Fruit fly (Drosophila melanogaster) whole organism: ENCODE results near the gene baf.
"Not testable (repeated sequence)": the region's sequence is repeated elsewhere in the genome, so short reads cannot be mapped to it uniquely, and the experiment has no call there.

Source experiments
- CG8478 ChIP-seq: fragments of >200 bp; optimal IDR thresholded peaks from 2 replicates; lab custom pipeline; 2018; ENCODE audit warnings: inconsistent platforms
- Dll ChIP-seq: fragments of >200 bp; optimal IDR thresholded peaks from 2 replicates; lab custom pipeline; 2017
- EcR ChIP-seq, 2 experiments: fragments of >200 bp; optimal IDR thresholded peaks; 2 replicates each; lab custom pipeline; 2017; ENCODE audit warnings: missing biosample characterization in 2 of 2, missing genetic modification characterization in 2 of 2, missing genetic modification reagents in 2 of 2
- pan ChIP-seq: fragments of >200 bp; optimal IDR thresholded peaks from 2 replicates; lab custom pipeline; 2017
- psq ChIP-seq: fragments of >200 bp; optimal IDR thresholded peaks from 2 replicates; lab custom pipeline; 2017
- usp ChIP-seq: fragments of >200 bp; optimal IDR thresholded peaks from 2 replicates; lab custom pipeline; 2017; ENCODE audit warnings: missing biosample characterization, missing genetic modification characterization, mixed read lengths

Gene baf

dm6 chr2L:8029160-8029852, at the start of gene baf:
baf (plus strand) TSS chr2L:8029462.
- TF ChIP-seq Dll (lab: Kevin White, UChicago) (no peak), CG8478 (lab: Kevin White, UChicago) (no peak), EcR (GFP tag; optimal IDR thresholded peaks at IDR 0.05; lab: Kevin White, UChicago) (no peak), usp (no peak), pan (lab: Kevin White, UChicago) (no peak), psq (lab: Kevin White, UChicago) (no peak)

- not testable (repeated sequence) for TF ChIP-seq Dll, psq, pan (lab: Kevin White, UChicago)
These were observed 45.6 kb upstream of the baf start, which contains the start of gene CG7231 for dm6 chr2L:7983646-7984045. CG7231 (plus strand) TSS chr2L:7983946.

DNA sequence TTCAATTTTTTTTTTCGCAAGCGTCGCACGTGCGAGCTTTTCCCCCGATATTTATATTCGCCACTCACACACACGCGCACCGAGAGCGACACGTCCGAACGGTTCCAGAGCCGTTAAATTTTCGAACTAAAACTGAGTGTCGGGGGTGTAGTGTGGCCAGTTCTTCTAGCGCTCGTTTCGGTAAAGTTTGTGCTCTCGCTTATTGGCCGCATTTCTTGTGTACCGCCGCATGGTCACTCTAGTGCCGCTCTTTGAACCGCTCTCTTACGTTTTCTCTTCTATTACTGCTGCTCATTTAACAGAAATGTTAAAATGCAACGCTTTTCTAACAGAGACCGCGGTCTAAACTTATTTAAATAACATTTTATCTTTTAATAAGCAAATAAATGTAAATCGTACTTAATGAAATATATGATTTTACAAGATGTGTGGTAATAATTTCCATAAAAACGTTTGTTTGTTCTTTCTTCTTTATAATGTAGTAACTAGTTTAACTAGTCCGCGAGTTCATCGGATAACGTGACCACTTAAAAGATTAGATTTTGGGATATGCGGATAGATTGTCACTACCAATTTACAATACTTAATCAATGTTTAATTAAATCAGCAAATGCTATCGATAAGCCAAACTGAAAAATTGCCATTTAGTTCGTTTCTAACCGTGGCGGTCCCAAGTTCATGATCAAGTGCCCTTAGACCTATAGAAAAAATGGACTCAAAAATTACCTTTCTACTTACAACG, 45.0 kb upstream of the baf start, which contains the start of gene Snoo:
TSS of gene Snoo (minus strand) at position 138 of the 742 bp plus-strand sequence.
- no peak for TF ChIP-seq psq (lab: Kevin White, UChicago)
- no peak for TF ChIP-seq pan (lab: Kevin White, UChicago)
- no peak for TF ChIP-seq usp
- no peak for TF ChIP-seq Dll (lab: Kevin White, UChicago)
- no peak for TF ChIP-seq CG8478 (lab: Kevin White, UChicago)
- TF ChIP-seq EcR (GFP tag; optimal IDR thresholded peaks at IDR 0.05; lab: Kevin White, UChicago): no peak

- TF ChIP-seq psq (lab: Kevin White, UChicago) (no peak), usp (no peak), Dll (lab: Kevin White, UChicago) (no peak), EcR (GFP tag; optimal IDR thresholded peaks at IDR 0.05; lab: Kevin White, UChicago) (no peak), pan (lab: Kevin White, UChicago) (no peak), CG8478 (lab: Kevin White, UChicago) (no peak)
These were observed 44.3 kb upstream of the baf start for dm6 chr2L:7984889-7985514.

DNA sequence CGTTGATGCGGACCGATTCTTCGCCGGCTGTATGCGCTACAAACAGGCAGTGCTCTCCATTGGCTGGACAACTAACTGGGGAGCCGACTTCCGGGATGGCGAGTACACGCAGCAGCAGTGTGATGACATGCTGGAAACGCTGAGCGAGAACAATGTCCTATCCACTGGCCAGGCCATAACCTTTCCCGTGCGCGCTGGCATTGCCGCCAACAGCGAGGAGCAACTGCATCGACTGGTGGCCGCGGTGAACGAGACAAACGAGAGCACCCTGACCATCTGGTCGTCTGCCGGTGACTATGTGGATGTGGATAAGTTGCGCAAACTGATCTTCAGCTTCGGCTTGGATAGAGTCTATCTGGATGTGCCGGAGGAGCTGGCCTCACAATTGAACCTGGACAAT, 43.1 kb upstream of the baf start:
- TF ChIP-seq Dll (lab: Kevin White, UChicago) (no peak), usp (no peak), pan (lab: Kevin White, UChicago) (no peak), psq (lab: Kevin White, UChicago) (no peak), CG8478 (lab: Kevin White, UChicago) (no peak), EcR (GFP tag; optimal IDR thresholded peaks at IDR 0.05; lab: Kevin White, UChicago) (no peak)

dm6 chr2L:7989868-7990267, 39.4 kb upstream of the baf start:
- TF ChIP-seq Dll (lab: Kevin White, UChicago): no peak
- TF ChIP-seq psq (lab: Kevin White, UChicago): no peak
- TF ChIP-seq pan (lab: Kevin White, UChicago): no peak
- TF ChIP-seq EcR (GFP tag; optimal IDR thresholded peaks at IDR 0.05; lab: Kevin White, UChicago): no peak
- TF ChIP-seq usp: no peak
- no peak for TF ChIP-seq CG8478 (lab: Kevin White, UChicago)

dm6 chr2L:7990720-7991119, 38.5 kb upstream of the baf start:
- no peak for TF ChIP-seq EcR (GFP tag; optimal IDR thresholded peaks at IDR 0.05; lab: Kevin White, UChicago)
- TF ChIP-seq pan (lab: Kevin White, UChicago): no peak
- TF ChIP-seq usp: no peak
- TF ChIP-seq Dll (lab: Kevin White, UChicago): no peak
- no peak for TF ChIP-seq psq (lab: Kevin White, UChicago)
- no peak for TF ChIP-seq CG8478 (lab: Kevin White, UChicago)

DNA sequence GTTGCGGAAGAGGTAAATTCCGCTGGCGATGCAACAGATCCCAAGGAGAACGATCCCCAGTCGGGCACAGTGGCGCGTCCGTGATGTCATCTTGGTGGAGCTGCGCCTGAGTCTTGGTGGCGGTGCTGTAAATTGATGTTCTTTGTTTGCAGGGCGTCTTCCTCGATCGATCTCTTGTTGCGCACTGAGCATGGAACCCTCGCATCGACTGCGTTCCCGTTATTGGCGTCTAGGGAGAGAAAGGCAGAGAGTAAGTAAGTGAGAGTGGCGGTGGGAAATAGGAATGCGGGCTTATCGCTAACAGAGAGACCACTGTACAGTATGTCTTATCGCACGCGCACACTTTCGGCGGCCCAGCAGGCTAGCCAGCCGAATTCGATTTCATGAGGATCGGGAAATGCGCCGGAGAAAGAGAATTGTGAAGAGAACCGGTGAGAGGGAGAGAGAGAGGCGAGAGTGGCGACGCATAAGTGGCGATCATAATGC, 37.8 kb upstream of the baf start:
- TF ChIP-seq EcR (GFP tag; optimal IDR thresholded peaks at IDR 0.05; lab: Kevin White, UChicago) (no peak), Dll (lab: Kevin White, UChicago) (peak; percentile 93)

dm6 chr2L:7991951-7992350, 37.3 kb upstream of the baf start:
- no peak for TF ChIP-seq usp
- no peak for TF ChIP-seq EcR (GFP tag; optimal IDR thresholded peaks at IDR 0.05; lab: Kevin White, UChicago)
- TF ChIP-seq Dll (lab: Kevin White, UChicago): no peak
- TF ChIP-seq pan (lab: Kevin White, UChicago): no peak
- TF ChIP-seq CG8478 (lab: Kevin White, UChicago): no peak
- TF ChIP-seq psq (lab: Kevin White, UChicago): no peak

- TF ChIP-seq CG8478 (lab: Kevin White, UChicago) (no peak), psq (lab: Kevin White, UChicago) (no peak), usp (no peak), pan (lab: Kevin White, UChicago) (no peak), Dll (lab: Kevin White, UChicago) (no peak), EcR (GFP tag; optimal IDR thresholded peaks at IDR 0.05; lab: Kevin White, UChicago) (no peak)
These were observed 36.6 kb upstream of the baf start for dm6 chr2L:7992654-7993053.

DNA sequence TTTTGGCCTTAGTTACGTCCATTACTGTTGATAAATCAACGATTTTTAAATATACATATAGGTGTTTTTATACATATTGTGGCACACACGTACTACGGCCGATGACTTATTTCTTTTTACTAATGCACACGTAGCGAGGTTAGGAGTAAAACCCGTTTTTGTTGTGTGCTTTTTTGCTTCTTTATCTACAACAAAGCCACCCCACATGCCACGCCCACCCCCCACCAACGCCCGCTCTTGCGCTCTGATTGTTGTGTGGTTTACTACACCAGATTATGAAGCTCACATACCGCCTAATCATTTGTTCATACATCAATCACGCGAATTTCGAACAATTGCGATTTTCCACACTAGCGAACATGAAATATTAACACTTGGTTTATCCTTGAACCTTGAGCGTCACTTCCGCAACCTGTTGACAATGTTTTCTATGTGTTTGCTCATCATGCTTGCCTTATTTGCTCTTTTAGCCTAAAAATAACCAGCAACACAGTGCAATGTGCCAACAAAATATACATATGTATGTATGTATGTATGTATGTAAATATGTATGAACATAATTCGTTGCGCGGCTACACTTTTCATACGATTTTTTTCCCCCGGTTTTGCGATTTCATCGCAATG, 36.1 kb upstream of the baf start:
- TF ChIP-seq pan (lab: Kevin White, UChicago): no peak
- no peak for TF ChIP-seq Dll (lab: Kevin White, UChicago)
- TF ChIP-seq psq (lab: Kevin White, UChicago): no peak
- no peak for TF ChIP-seq usp
